Fruit fly (Drosophila melanogaster) whole organism, embryonic: ENCODE data around the gene RpS28a.

ENCODE experiments used
- Aef1 ChIP-seq: fragments of 200-800 bp; sonication (Bioruptor generic); IDR thresholded peaks from 3 replicates; pipeline ENCODE4 v1.3.6; 2022; ENCODE audit warnings: missing biosample characterization, missing genetic modification characterization
- Asciz ChIP-seq: fragments of 200-800 bp; sonication (Bioruptor generic); optimal IDR thresholded peaks from 2 replicates; lab custom pipeline; 2017; ENCODE audit warnings: missing biosample characterization, mild to moderate bottlenecking, missing genetic modification characterization, missing genetic modification reagents
- Atf-2 ChIP-seq: fragments of 200-800 bp; sonication (Bioruptor generic); optimal IDR thresholded peaks from 2 replicates; lab custom pipeline; 2016; ENCODE audit warnings: missing biosample characterization, missing genetic modification characterization
- CG11093 ChIP-seq: fragments of 200-800 bp; sonication (Bioruptor generic); IDR thresholded peaks from 3 replicates; pipeline ENCODE4 v1.3.6; 2022; ENCODE audit warnings: missing biosample characterization, missing genetic modification characterization
- CG11247 ChIP-seq: fragments of 200-800 bp; sonication (Bioruptor generic); IDR thresholded peaks from 2 replicates; pipeline ENCODE4 v1.3.6; 2022; ENCODE audit warnings: missing biosample characterization, missing genetic modification characterization
- CG12219 ChIP-seq: fragments of 200-800 bp; sonication (Bioruptor generic); optimal IDR thresholded peaks from 3 replicates; lab custom pipeline; 2018; ENCODE audit warnings: missing biosample characterization, mild to moderate bottlenecking, missing genetic modification characterization
- CG13424 ChIP-seq: fragments of 200-800 bp; sonication (Bioruptor generic); optimal IDR thresholded peaks from 2 replicates; lab custom pipeline; 2019; ENCODE audit warnings: missing biosample characterization, mild to moderate bottlenecking, missing genetic modification characterization, moderate library complexity
- CG14050 ChIP-seq: fragments of 200-800 bp; sonication (Bioruptor generic); IDR thresholded peaks from 3 replicates; pipeline ENCODE4 v1.3.6; 2022; ENCODE audit warnings: missing biosample characterization, missing genetic modification characterization
- CG15073 ChIP-seq: fragments of 200-800 bp; sonication (Bioruptor generic); optimal IDR thresholded peaks from 2 replicates; lab custom pipeline; 2016; ENCODE audit warnings: missing biosample characterization, missing genetic modification characterization
- CG16863 ChIP-seq: fragments of 200-800 bp; sonication (Bioruptor generic); optimal IDR thresholded peaks from 3 replicates; lab custom pipeline; 2016; ENCODE audit warnings: missing biosample characterization, missing genetic modification characterization
- CG3065 ChIP-seq: fragments of 200-800 bp; sonication (Bioruptor generic); optimal IDR thresholded peaks from 2 replicates; lab custom pipeline; 2016; ENCODE audit warnings: missing biosample characterization, missing genetic modification characterization
- CG33557 ChIP-seq: fragments of 200-800 bp; sonication (Bioruptor generic); optimal IDR thresholded peaks from 2 replicates; lab custom pipeline; 2019; ENCODE audit warnings: missing biosample characterization, mild to moderate bottlenecking, missing genetic modification characterization, moderate library complexity
- CG42726 ChIP-seq: fragments of 200-800 bp; sonication (Bioruptor generic); IDR thresholded peaks from 2 replicates; pipeline ENCODE4 v1.3.6; 2022; ENCODE audit warnings: missing biosample characterization, missing genetic modification characterization; ENCODE audit not compliant: partially characterized antibody
- CG4282 ChIP-seq: fragments of 200-800 bp; sonication (Bioruptor generic); optimal IDR thresholded peaks from 2 replicates; lab custom pipeline; 2016; ENCODE audit warnings: missing biosample characterization, missing genetic modification characterization
- CG5953 ChIP-seq: fragments of 200-800 bp; sonication (Bioruptor generic); IDR thresholded peaks from 2 replicates; pipeline ENCODE4 v1.3.6; 2022; ENCODE audit warnings: missing biosample characterization, missing genetic modification characterization
- CG7357 ChIP-seq: fragments of 200-800 bp; sonication (Bioruptor generic); IDR thresholded peaks from 3 replicates; pipeline ENCODE4 v1.3.6; 2022; ENCODE audit warnings: missing biosample characterization, missing genetic modification characterization
- CG7786 ChIP-seq: fragments of 200-800 bp; sonication (Bioruptor generic); optimal IDR thresholded peaks from 2 replicates; lab custom pipeline; 2016; ENCODE audit warnings: missing biosample characterization, missing genetic modification characterization
- CG8478 ChIP-seq: fragments of >200 bp; optimal IDR thresholded peaks from 2 replicates; lab custom pipeline; 2018
- CHES-1-like ChIP-seq: fragments of 200-800 bp; sonication (Bioruptor generic); optimal IDR thresholded peaks from 2 replicates; lab custom pipeline; 2016; ENCODE audit warnings: missing biosample characterization, missing genetic modification characterization
- D19A ChIP-seq: fragments of 200-800 bp; optimal IDR thresholded peaks from 3 replicates; lab custom pipeline; 2019; ENCODE audit warnings: missing biosample characterization, mild to moderate bottlenecking, missing genetic modification characterization, moderate library complexity
- Deaf1 ChIP-seq: fragments of 200-800 bp; optimal IDR thresholded peaks from 3 replicates; lab custom pipeline; 2019; ENCODE audit warnings: missing biosample characterization, mild to moderate bottlenecking, missing genetic modification characterization, moderate library complexity
- Doc3 ChIP-seq: fragments of 200-800 bp; sonication (Bioruptor generic); IDR thresholded peaks from 3 replicates; pipeline ENCODE4 v1.3.6; 2022; ENCODE audit warnings: missing biosample characterization, missing genetic modification characterization; ENCODE audit not compliant: partially characterized antibody
- E2f1 ChIP-seq: fragments of 200-800 bp; sonication (Bioruptor generic); IDR thresholded peaks from 2 replicates; pipeline ENCODE4 v1.3.6; 2022; ENCODE audit warnings: missing biosample characterization, missing genetic modification characterization
- E2f2 ChIP-seq: fragments of 200-800 bp; sonication (Bioruptor generic); IDR thresholded peaks from 2 replicates; pipeline ENCODE4 v1.3.6; 2022; ENCODE audit warnings: missing biosample characterization, missing genetic modification characterization
- Fer1 ChIP-seq: fragments of 200-800 bp; sonication (Bioruptor generic); optimal IDR thresholded peaks from 2 replicates; lab custom pipeline; 2017; ENCODE audit warnings: missing biosample characterization, mild to moderate bottlenecking, missing genetic modification characterization
- Fer3 ChIP-seq: fragments of 200-800 bp; sonication (Bioruptor generic); optimal IDR thresholded peaks from 2 replicates; lab custom pipeline; 2018; ENCODE audit warnings: missing biosample characterization, mild to moderate bottlenecking, missing genetic modification characterization, moderate library complexity
- Gsc ChIP-seq: fragments of 200-800 bp; sonication (Bioruptor generic); IDR thresholded peaks from 2 replicates; pipeline ENCODE4 v1.3.6; 2022; ENCODE audit warnings: missing biosample characterization, missing genetic modification characterization
- Ravus ChIP-seq: fragments of 200-800 bp; sonication (Bioruptor generic); IDR thresholded peaks from 2 replicates; pipeline ENCODE4 v1.3.6; 2022; ENCODE audit warnings: missing biosample characterization, missing genetic modification characterization
- Tbp ChIP-seq: fragments of >200 bp; optimal IDR thresholded peaks from 2 replicates; lab custom pipeline; 2018; ENCODE audit warnings: missing biosample characterization, missing genetic modification characterization
- cas ChIP-seq: fragments of 200-800 bp; sonication (Bioruptor generic); IDR thresholded peaks from 2 replicates; pipeline ENCODE4 v1.3.6; 2022; ENCODE audit warnings: missing biosample characterization, missing genetic modification characterization
- cato ChIP-seq: fragments of 200-800 bp; sonication (Bioruptor generic); optimal IDR thresholded peaks from 2 replicates; lab custom pipeline; 2016; ENCODE audit warnings: missing biosample characterization, missing genetic modification characterization, borderline replicate concordance
- cg ChIP-seq: fragments of 200-800 bp; sonication (Bioruptor generic); optimal IDR thresholded peaks from 3 replicates; lab custom pipeline; 2019; ENCODE audit warnings: missing biosample characterization, mild to moderate bottlenecking, missing genetic modification characterization, moderate library complexity
- emc ChIP-seq: fragments of 200-800 bp; sonication (Bioruptor generic); optimal IDR thresholded peaks from 2 replicates; lab custom pipeline; 2016; ENCODE audit warnings: missing biosample characterization, missing genetic modification characterization
- grn ChIP-seq: fragments of 200-800 bp; sonication (Bioruptor generic); optimal IDR thresholded peaks from 3 replicates; lab custom pipeline; 2017; ENCODE audit warnings: missing biosample characterization, missing genetic modification characterization
- gt ChIP-seq: fragments of 200-800 bp; sonication (Bioruptor generic); IDR thresholded peaks from 2 replicates; pipeline ENCODE4 v1.3.6; 2022; ENCODE audit warnings: missing biosample characterization, missing genetic modification characterization
- kay ChIP-seq: fragments of 200-800 bp; sonication (Bioruptor generic); optimal IDR thresholded peaks from 2 replicates; lab custom pipeline; 2016; ENCODE audit warnings: missing biosample characterization, missing genetic modification characterization
- lov ChIP-seq, 2 experiments: fragments of 200-800 bp in 1 of 2; fragments of >200 bp in 1 of 2; sonication (Bioruptor generic) in 1 of 2; IDR thresholded peaks in 1 of 2; optimal IDR thresholded peaks in 1 of 2; 2 replicates in 1 of 2; 3 replicates in 1 of 2; pipeline versions ENCODE4 v1.3.6 to Lab custom; 2017 to 2022; ENCODE audit warnings: missing biosample characterization in 1 of 2, missing genetic modification characterization in 1 of 2
- nom ChIP-seq: fragments of 200-800 bp; sonication (Bioruptor generic); optimal IDR thresholded peaks from 2 replicates; lab custom pipeline; 2017; ENCODE audit warnings: missing biosample characterization, missing genetic modification characterization, mild to moderate bottlenecking, moderate library complexity, missing genetic modification reagents
- oc ChIP-seq: fragments of 200-800 bp; sonication (Bioruptor generic); optimal IDR thresholded peaks from 2 replicates; lab custom pipeline; 2018; ENCODE audit warnings: missing biosample characterization, mild to moderate bottlenecking, missing genetic modification characterization, moderate library complexity
- pho ChIP-seq: fragments of 200-800 bp; sonication (Bioruptor generic); optimal IDR thresholded peaks from 2 replicates; lab custom pipeline; 2016; ENCODE audit warnings: missing biosample characterization, missing genetic modification characterization
- rib ChIP-seq: fragments of 200-800 bp; sonication (Bioruptor generic); IDR thresholded peaks from 2 replicates; pipeline ENCODE4 v1.3.6; 2022; ENCODE audit warnings: missing biosample characterization, missing genetic modification characterization
- row ChIP-seq: fragments of 200-800 bp; sonication (Bioruptor generic); IDR thresholded peaks from 3 replicates; pipeline ENCODE4 v1.3.6; 2022; ENCODE audit warnings: missing biosample characterization, missing genetic modification characterization
- shn ChIP-seq: fragments of 200-800 bp; sonication (Bioruptor generic); optimal IDR thresholded peaks from 3 replicates; lab custom pipeline; 2016; ENCODE audit warnings: missing biosample characterization, missing genetic modification characterization
- sima ChIP-seq: fragments of 200-800 bp; sonication (Bioruptor generic); optimal IDR thresholded peaks from 2 replicates; lab custom pipeline; 2016; ENCODE audit warnings: missing biosample characterization, missing genetic modification characterization
- sisA ChIP-seq: fragments of 200-800 bp; sonication (Bioruptor generic); IDR thresholded peaks from 2 replicates; pipeline ENCODE4 v1.3.6; 2022; ENCODE audit warnings: missing biosample characterization, missing genetic modification characterization
- sqz ChIP-seq: fragments of 200-800 bp; sonication (Bioruptor generic); optimal IDR thresholded peaks from 3 replicates; lab custom pipeline; 2018; ENCODE audit warnings: missing biosample characterization, mild to moderate bottlenecking, missing genetic modification characterization
- stc ChIP-seq: fragments of 200-800 bp; sonication (Bioruptor generic); IDR thresholded peaks from 2 replicates; pipeline ENCODE4 v1.3.6; 2022; ENCODE audit warnings: missing biosample characterization, missing genetic modification characterization
- unc-4 ChIP-seq: fragments of 200-800 bp; sonication (Bioruptor generic); IDR thresholded peaks from 2 replicates; pipeline ENCODE4 v1.3.6; 2022; ENCODE audit warnings: missing biosample characterization, missing genetic modification characterization; ENCODE audit not compliant: partially characterized antibody
- vvl ChIP-seq: fragments of 200-800 bp; sonication (Bioruptor generic); IDR thresholded peaks from 2 replicates; pipeline ENCODE4 v1.3.6; 2022; ENCODE audit warnings: missing biosample characterization, missing genetic modification characterization
- wor ChIP-seq: fragments of 200-800 bp; sonication (Bioruptor generic); IDR thresholded peaks from 2 replicates; pipeline ENCODE4 v1.3.6; 2022; ENCODE audit warnings: missing biosample characterization, missing genetic modification characterization
- yki ChIP-seq: fragments of >200 bp; optimal IDR thresholded peaks from 3 replicates; lab custom pipeline; 2018

The RpS28a gene

DNA sequence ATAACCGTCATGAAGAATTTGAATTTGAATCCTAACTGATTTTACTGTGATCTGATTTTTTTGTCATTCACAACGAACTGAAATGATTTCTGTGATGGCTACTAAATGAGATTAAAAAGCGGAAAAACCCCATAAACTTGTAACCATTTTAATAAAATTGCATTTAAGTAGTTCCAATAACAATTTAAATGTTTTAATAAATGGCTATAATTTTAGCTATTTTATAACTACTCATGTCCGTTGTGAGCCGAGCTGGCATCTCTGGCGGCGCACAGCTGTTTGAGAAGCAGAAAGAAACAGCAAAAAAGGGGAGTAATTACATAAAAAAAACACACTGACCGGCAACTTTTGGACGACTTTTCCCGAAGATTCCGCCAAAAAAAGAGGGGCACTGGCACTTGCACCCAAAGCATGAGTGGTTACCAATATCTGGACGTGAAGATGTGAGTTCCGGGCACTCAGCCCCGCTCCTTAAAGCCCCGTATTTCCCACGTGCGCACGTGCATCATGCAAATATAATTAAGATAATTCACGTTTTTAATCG, 34.2 kb upstream of the RpS28a start, which contains the start of the genes CG7950 and Rpp14a:
Gene CG7950 (plus strand): TSS at position 268 of the 544 bp plus-strand sequence.
Gene Rpp14a (plus strand): TSS at position 268 of the 544 bp plus-strand sequence.
- TF ChIP-seq D19A (tag; lab: Kevin White, UChicago) (peak; percentile 50), CG4282 (GFP tag; lab: Kevin White, UChicago) (peak; percentile 65), unc-4 (GFP tag; lab: Robert Waterston, UW) (no peak), CG11093 (GFP tag; lab: Robert Waterston, UW) (no peak), CG8478 (lab: Kevin White, UChicago) (no peak), shn (GFP tag; lab: Kevin White, UChicago) (peak; percentile 88), Fer3 (peak; percentile 84), cas (GFP tag; lab: Robert Waterston, UW) (peak; percentile 33; the same call in 1 of the 2 replicates), CG13424 (tag; lab: Kevin White, UChicago) (peak; percentile 86), CG12219 (GFP tag; lab: Kevin White, UChicago) (peak; percentile 51), CG3065 (no peak), oc (tag; lab: Kevin White, UChicago) (peak; percentile 74), Doc3 (GFP tag; lab: Robert Waterston, UW) (0 out of 3 replicates have a peak, but pooled peaks have one; percentile 5), stc (GFP tag; lab: Robert Waterston, UW) (peak; percentile 61; the same call in 1 of the 2 replicates), sisA (GFP tag; lab: Robert Waterston, UW) (peak; percentile 72), E2f2 (GFP tag; lab: Robert Waterston, UW) (peak; percentile 62), CG7357 (GFP tag; lab: Robert Waterston, UW) (peak; percentile 62; the same call in 2 of the 3 replicates), Aef1 (GFP tag; lab: Robert Waterston, UW) (peak; percentile 82), lov (optimal IDR thresholded peaks at IDR 0.05; lab: Kevin White, UChicago) (no peak), lov (GFP tag; IDR thresholded peaks at IDR 0.05; lab: Robert Waterston, UW) (0 out of 3 replicates have a peak, but pooled peaks have one; percentile 27), sima (GFP tag; lab: Kevin White, UChicago) (peak; percentile 69), Asciz (GFP tag; lab: Kevin White, UChicago) (peak; percentile 28), E2f1 (GFP tag; lab: Robert Waterston, UW) (peak; percentile 69), pho (GFP tag; lab: Kevin White, UChicago) (peak; percentile 85), vvl (peak; percentile 87), sqz (peak; percentile 16), kay (peak; percentile 52), Deaf1 (tag; lab: Kevin White, UChicago) (peak; percentile 40), Gsc (GFP tag; lab: Robert Waterston, UW) (no peak; the same call in 1 of the 2 replicates), row (GFP tag; lab: Robert Waterston, UW) (peak; percentile 88), Tbp (no peak), yki (lab: Kevin White, UChicago) (no peak), CHES-1-like (GFP tag; lab: Kevin White, UChicago) (peak; percentile 83), CG14050 (GFP tag; lab: Robert Waterston, UW) (peak; percentile 77), CG15073 (GFP tag; lab: Kevin White, UChicago) (no peak), cato (GFP tag; lab: Kevin White, UChicago) (peak; percentile 58), Ravus (GFP tag; lab: Robert Waterston, UW) (peak; percentile 45), cg (GFP tag; lab: Kevin White, UChicago) (no peak), emc (no peak), CG5953 (GFP tag; lab: Robert Waterston, UW) (peak; percentile 51; the same call in 1 of the 2 replicates), gt (no peak), grn (GFP tag; lab: Kevin White, UChicago) (no peak), CG16863 (GFP tag; lab: Kevin White, UChicago) (peak; percentile 76), rib (GFP tag; lab: Robert Waterston, UW) (peak; percentile 32; the same call in 1 of the 2 replicates), CG11247 (GFP tag; lab: Robert Waterston, UW) (peak; percentile 58), CG7786 (peak; percentile 77), Atf-2 (peak; percentile 45), CG42726 (GFP tag; lab: Robert Waterston, UW) (no peak), wor (GFP tag; lab: Robert Waterston, UW) (peak; percentile 54; the same call in 1 of the 2 replicates), CG33557 (GFP tag; lab: Kevin White, UChicago) (peak; percentile 53), Fer1 (GFP tag; lab: Kevin White, UChicago) (peak; percentile 64), nom (GFP tag; lab: Kevin White, UChicago) (peak; percentile 75)
